Fruit fly (Drosophila melanogaster) whole organism, embryonic: ENCODE results near the gene CG4393.
A peak's percentile ranks its signal among the peaks of the same experiment; 100 is the strongest.

Experiments
- Atf6 ChIP-seq: fragments of 200-800 bp; sonication (Bioruptor generic); IDR thresholded peaks from 2 replicates; pipeline ENCODE4 v1.3.6; 2022; ENCODE audit warnings: missing biosample characterization, missing genetic modification characterization
- CG10462 ChIP-seq: fragments of 200-800 bp; sonication (Bioruptor generic); optimal IDR thresholded peaks from 2 replicates; lab custom pipeline; 2016; ENCODE audit warnings: missing biosample characterization, missing genetic modification characterization
- CG11560 ChIP-seq: fragments of 200-800 bp; sonication (Bioruptor generic); IDR thresholded peaks from 3 replicates; pipeline ENCODE4 v1.3.6; 2022; ENCODE audit warnings: missing biosample characterization, missing genetic modification characterization
- CG13296 ChIP-seq: fragments of 200-800 bp; sonication (Bioruptor generic); optimal IDR thresholded peaks from 3 replicates; lab custom pipeline; 2018; ENCODE audit warnings: missing biosample characterization, mild to moderate bottlenecking, missing genetic modification characterization
- CG13894 ChIP-seq: fragments of 200-800 bp; sonication (Bioruptor generic); optimal IDR thresholded peaks from 3 replicates; lab custom pipeline; 2018; ENCODE audit warnings: missing biosample characterization, mild to moderate bottlenecking, missing genetic modification characterization, moderate library complexity
- CG15011 ChIP-seq: fragments of 200-800 bp; sonication (Bioruptor generic); optimal IDR thresholded peaks from 3 replicates; lab custom pipeline; 2018; ENCODE audit warnings: missing biosample characterization, mild to moderate bottlenecking, missing genetic modification characterization
- CG15696 ChIP-seq: fragments of 200-800 bp; sonication (Bioruptor generic); optimal IDR thresholded peaks from 2 replicates; lab custom pipeline; 2019; ENCODE audit warnings: missing biosample characterization, mild to moderate bottlenecking, missing genetic modification characterization, moderate library complexity
- CG1647 ChIP-seq: fragments of 200-800 bp; sonication (Bioruptor generic); optimal IDR thresholded peaks from 3 replicates; lab custom pipeline; 2016; ENCODE audit warnings: missing biosample characterization, missing genetic modification characterization
- CG18764 ChIP-seq: fragments of 200-800 bp; sonication (Bioruptor generic); optimal IDR thresholded peaks from 3 replicates; lab custom pipeline; 2016; ENCODE audit warnings: missing biosample characterization, missing genetic modification characterization
- CG30403 ChIP-seq: fragments of 200-800 bp; sonication (Bioruptor generic); optimal IDR thresholded peaks from 3 replicates; lab custom pipeline; 2016; ENCODE audit warnings: missing biosample characterization, missing genetic modification characterization
- CG32767 ChIP-seq: fragments of 200-800 bp; sonication (Bioruptor generic); IDR thresholded peaks from 2 replicates; pipeline ENCODE4 v1.3.6; 2022; ENCODE audit warnings: missing biosample characterization, missing genetic modification characterization
- CG4404 ChIP-seq: fragments of 200-800 bp; sonication (Bioruptor generic); IDR thresholded peaks from 2 replicates; pipeline ENCODE4 v1.3.6; 2022; ENCODE audit warnings: missing biosample characterization, missing genetic modification characterization
- CG4617 ChIP-seq: fragments of 200-800 bp; sonication (Bioruptor generic); optimal IDR thresholded peaks from 3 replicates; lab custom pipeline; 2016; ENCODE audit warnings: missing biosample characterization, missing genetic modification characterization, borderline replicate concordance
- CG4854 ChIP-seq: fragments of 200-800 bp; sonication (Bioruptor generic); optimal IDR thresholded peaks from 2 replicates; lab custom pipeline; 2016; ENCODE audit warnings: missing biosample characterization, missing genetic modification characterization, inconsistent platforms
- Chrac-16 ChIP-seq: fragments of 200-800 bp; sonication (Bioruptor generic); optimal IDR thresholded peaks from 3 replicates; lab custom pipeline; 2016; ENCODE audit warnings: missing biosample characterization, missing genetic modification characterization
- CkIIα-i1 ChIP-seq: fragments of 200-800 bp; sonication (Bioruptor generic); IDR thresholded peaks from 2 replicates; pipeline ENCODE4 v1.3.6; 2022; ENCODE audit warnings: missing biosample characterization, missing genetic modification characterization
- Dbx ChIP-seq: fragments of 200-800 bp; sonication (Bioruptor generic); IDR thresholded peaks from 3 replicates; pipeline ENCODE4 v1.3.6; 2022; ENCODE audit warnings: missing biosample characterization, missing genetic modification characterization
- ERR ChIP-seq: fragments of 200-800 bp; sonication (Bioruptor generic); optimal IDR thresholded peaks from 2 replicates; lab custom pipeline; 2016; ENCODE audit warnings: missing biosample characterization, missing genetic modification characterization
- Hand ChIP-seq: fragments of 200-800 bp; sonication (Bioruptor generic); optimal IDR thresholded peaks from 2 replicates; lab custom pipeline; 2017; ENCODE audit warnings: mild to moderate bottlenecking, missing biosample characterization, missing genetic modification reagents, missing genetic modification characterization
- Hey ChIP-seq: fragments of 200-800 bp; sonication (Bioruptor generic); optimal IDR thresholded peaks from 3 replicates; lab custom pipeline; 2018; ENCODE audit warnings: missing biosample characterization, mild to moderate bottlenecking, missing genetic modification characterization
- Hr78 ChIP-seq, 2 experiments: fragments of 200-800 bp in 1 of 2; fragments of >200 bp in 1 of 2; sonication (Bioruptor generic) in 1 of 2; optimal IDR thresholded peaks; 2 replicates each; lab custom pipeline; 2017 to 2019; ENCODE audit warnings: missing biosample characterization in 2 of 2, missing genetic modification characterization in 2 of 2, mild to moderate bottlenecking in 1 of 2, moderate library complexity in 1 of 2
- Ravus ChIP-seq: fragments of 200-800 bp; sonication (Bioruptor generic); IDR thresholded peaks from 2 replicates; pipeline ENCODE4 v1.3.6; 2022; ENCODE audit warnings: missing biosample characterization, missing genetic modification characterization
- Sox100B ChIP-seq: fragments of 200-800 bp; sonication (Bioruptor generic); optimal IDR thresholded peaks from 3 replicates; lab custom pipeline; 2018; ENCODE audit warnings: missing biosample characterization, mild to moderate bottlenecking, missing genetic modification characterization
- Sox102F ChIP-seq: fragments of 200-800 bp; sonication (Bioruptor generic); optimal IDR thresholded peaks from 2 replicates; lab custom pipeline; 2018; ENCODE audit warnings: missing biosample characterization, mild to moderate bottlenecking, missing genetic modification characterization, moderate library complexity
- Xrp1 ChIP-seq: fragments of 200-800 bp; sonication (Bioruptor generic); IDR thresholded peaks from 2 replicates; pipeline ENCODE4 v1.3.6; 2022; ENCODE audit warnings: missing biosample characterization, missing genetic modification characterization
- abd-A ChIP-seq: fragments of 200-800 bp; sonication (Bioruptor generic); optimal IDR thresholded peaks from 3 replicates; lab custom pipeline; 2019; ENCODE audit warnings: missing biosample characterization, mild to moderate bottlenecking, missing genetic modification characterization, moderate library complexity
- ac ChIP-seq: fragments of 200-800 bp; sonication (Bioruptor generic); optimal IDR thresholded peaks from 3 replicates; lab custom pipeline; 2017; ENCODE audit warnings: missing biosample characterization, mild to moderate bottlenecking, missing genetic modification characterization
- amos ChIP-seq: fragments of 200-800 bp; sonication (Bioruptor generic); IDR thresholded peaks from 2 replicates; pipeline ENCODE4 v1.3.6; 2022; ENCODE audit warnings: missing biosample characterization, missing genetic modification characterization; ENCODE audit not compliant: partially characterized antibody
- ato ChIP-seq: fragments of 200-800 bp; sonication (Bioruptor generic); IDR thresholded peaks from 2 replicates; pipeline ENCODE4 v1.3.6; 2022; ENCODE audit warnings: missing biosample characterization, missing genetic modification characterization; ENCODE audit not compliant: partially characterized antibody
- cas ChIP-seq: fragments of 200-800 bp; sonication (Bioruptor generic); IDR thresholded peaks from 2 replicates; pipeline ENCODE4 v1.3.6; 2022; ENCODE audit warnings: missing biosample characterization, missing genetic modification characterization
- chm ChIP-seq: fragments of 200-800 bp; sonication (Bioruptor generic); IDR thresholded peaks from 2 replicates; pipeline ENCODE4 v1.3.6; 2022; ENCODE audit warnings: missing biosample characterization, missing genetic modification characterization
- insv ChIP-seq, 2 experiments: fragments of 200-800 bp; sonication (Bioruptor generic); optimal IDR thresholded peaks; 3 replicates each; lab custom pipeline; 2016 to 2018; ENCODE audit warnings: missing biosample characterization in 2 of 2, missing genetic modification characterization in 2 of 2
- kah ChIP-seq: fragments of 200-800 bp; sonication (Bioruptor generic); optimal IDR thresholded peaks from 2 replicates; lab custom pipeline; 2018; ENCODE audit warnings: missing biosample characterization, mild to moderate bottlenecking, missing genetic modification characterization
- pb ChIP-seq: fragments of 200-800 bp; sonication (Bioruptor generic); optimal IDR thresholded peaks from 3 replicates; lab custom pipeline; 2016; ENCODE audit warnings: missing biosample characterization, missing genetic modification characterization
- peb ChIP-seq: fragments of 200-800 bp; sonication (Bioruptor generic); IDR thresholded peaks from 2 replicates; pipeline ENCODE4 v1.3.6; 2022; ENCODE audit warnings: missing biosample characterization, missing genetic modification characterization
- sens ChIP-seq: fragments of 200-800 bp; sonication (Bioruptor generic); peaks from one replicate; lab custom pipeline; 2016; ENCODE audit warnings: missing biosample characterization, missing genetic modification characterization
- slou ChIP-seq: fragments of 200-800 bp; sonication (Bioruptor generic); optimal IDR thresholded peaks from 3 replicates; lab custom pipeline; 2016; ENCODE audit warnings: missing biosample characterization, missing genetic modification characterization
- unc-4 ChIP-seq: fragments of 200-800 bp; sonication (Bioruptor generic); IDR thresholded peaks from 2 replicates; pipeline ENCODE4 v1.3.6; 2022; ENCODE audit warnings: missing biosample characterization, missing genetic modification characterization; ENCODE audit not compliant: partially characterized antibody

The CG4393 gene

dm6 chr3R:23407880-23408279 is 23.3 kb upstream of the CG4393 start (continued):
- peak; percentile 34 for TF ChIP-seq Sox102F (GFP tag; lab: Kevin White, UChicago)

dm6 chr3R:23405209-23405608 is 20.6 kb upstream of the CG4393 start, which contains the start of gene Ir94e:
Gene Ir94e, plus strand, starts transcription at chr3R:23405509.
- TF ChIP-seq ERR (GFP tag; lab: Kevin White, UChicago) (no peak), cas (GFP tag; lab: Robert Waterston, UW) (no peak), CG4854 (no peak), sens (GFP tag; lab: Kevin White, UChicago) (no peak), Dbx (GFP tag; lab: Robert Waterston, UW) (no peak), Xrp1 (no peak), CG13894 (tag; lab: Kevin White, UChicago) (no peak), chm (no peak)
- TF ChIP-seq, all 482 proteins: peak for 0

dm6 chr3R:23403628-23404027 is 19.1 kb upstream of the CG4393 start, which contains the start of gene CG17380:
Gene CG17380, minus strand, starts transcription at chr3R:23403728.
- TF ChIP-seq CG15696 (tag; lab: Kevin White, UChicago): no peak
- no peak for TF ChIP-seq pb (GFP tag; lab: Kevin White, UChicago)
- no peak for TF ChIP-seq abd-A
- no peak for TF ChIP-seq Hand
- no peak for TF ChIP-seq CG4617
- no peak for TF ChIP-seq Ravus (GFP tag; lab: Robert Waterston, UW)
- TF ChIP-seq ac (GFP tag; lab: Kevin White, UChicago): no peak
- no peak for TF ChIP-seq peb (GFP tag; lab: Robert Waterston, UW)
- TF ChIP-seq insv (GFP tag; optimal IDR thresholded peaks at IDR 0.05; lab: Kevin White, UChicago): no peak
- TF ChIP-seq unc-4 (GFP tag; lab: Robert Waterston, UW): no peak
- no peak for TF ChIP-seq CG1647
- no peak for TF ChIP-seq CG32767 (GFP tag; lab: Robert Waterston, UW)
- TF ChIP-seq kah (GFP tag; lab: Kevin White, UChicago): no peak
- no peak for TF ChIP-seq CkIIα-i1 (GFP tag; lab: Robert Waterston, UW)
- TF ChIP-seq Hey (tag; lab: Kevin White, UChicago): no peak
- no peak for TF ChIP-seq slou (GFP tag; lab: Kevin White, UChicago)
- TF ChIP-seq CG13296 (GFP tag; lab: Kevin White, UChicago): no peak
- no peak for TF ChIP-seq amos
- no peak for TF ChIP-seq CG4404 (GFP tag; lab: Robert Waterston, UW)

dm6 chr3R:23402508-23402907 is 17.9 kb upstream of the CG4393 start, which contains the start of gene Ir94d:
Gene Ir94d, plus strand, starts transcription at chr3R:23402808.
- TF ChIP-seq Chrac-16 (GFP tag; lab: Kevin White, UChicago): no peak
- no peak for TF ChIP-seq Sox100B (GFP tag; lab: Kevin White, UChicago)
- TF ChIP-seq CG30403 (GFP tag; lab: Kevin White, UChicago): no peak
- TF ChIP-seq Hr78 (GFP tag; optimal IDR thresholded peaks at IDR 0.05; lab: Kevin White, UChicago): no peak
- TF ChIP-seq CG11560 (tag; lab: Robert Waterston, UW): no peak
- TF ChIP-seq ato: no peak
- TF ChIP-seq CG18764 (GFP tag; lab: Kevin White, UChicago): no peak
- TF ChIP-seq abd-A: no peak
- TF ChIP-seq CG15011 (GFP tag; lab: Kevin White, UChicago): no peak
- no peak for TF ChIP-seq CG10462
- no peak for TF ChIP-seq Ravus (GFP tag; lab: Robert Waterston, UW)
- no peak for TF ChIP-seq Atf6 (GFP tag; lab: Robert Waterston, UW)
